Worm (Caenorhabditis elegans) whole organism, young adult: ENCODE measurements around the gene D1025.1.

Source experiments
- F10E7.11 ChIP-seq: sonication (generic microtip); optimal IDR thresholded peaks from 2 replicates; lab custom pipeline; 2017; ENCODE audit warnings: mild to moderate bottlenecking, missing genetic modification characterization, moderate library complexity, missing compliant biosample characterization
- ama-1 ChIP-seq, 3 experiments: fragments of 150-350 bp in 1 of 3; sonication (generic microtip) in 2 of 3; optimal IDR thresholded peaks; 2 replicates each; lab custom pipeline; 2014 to 2018; ENCODE audit warnings: missing biosample characterization in 2 of 3, missing genetic modification characterization in 2 of 3, missing genetic modification reagents in 2 of 3
- cebp-1 ChIP-seq, 2 experiments: fragments of 200-800 bp in 1 of 2; sonication (Bioruptor generic) in 1 of 2; sonication (generic microtip) in 1 of 2; IDR thresholded peaks in 1 of 2; optimal IDR thresholded peaks in 1 of 2; 2 replicates each; pipeline versions ENCODE4 v1.3.6 to Lab custom; 2017 to 2022; ENCODE audit warnings: missing compliant biosample characterization in 2 of 2, missing genetic modification characterization in 2 of 2, mild to moderate bottlenecking in 1 of 2, missing genetic modification reagents in 1 of 2, moderate library complexity in 1 of 2
- egl-44 ChIP-seq: fragments of 200-800 bp; sonication (Bioruptor generic); IDR thresholded peaks from 2 replicates; pipeline ENCODE4 v1.3.6; 2022; ENCODE audit warnings: missing genetic modification reagents, missing genetic modification characterization, missing compliant biosample characterization
- egrh-3 ChIP-seq: fragments of 200-800 bp; sonication (Bioruptor generic); IDR thresholded peaks from 2 replicates; pipeline ENCODE4 v1.3.6; 2022; ENCODE audit warnings: missing genetic modification reagents, missing genetic modification characterization, missing compliant biosample characterization
- hlh-26 ChIP-seq: fragments of 200-800 bp; sonication (Bioruptor generic); conservative IDR thresholded peaks from 2 replicates; pipeline ENCODE4 v1.3.6; 2022; ENCODE audit warnings: missing genetic modification reagents, missing genetic modification characterization, missing compliant biosample characterization
- lin-40 ChIP-seq: sonication (generic microtip); optimal IDR thresholded peaks from 2 replicates; lab custom pipeline; 2016; ENCODE audit warnings: missing genetic modification characterization, mild to moderate bottlenecking, missing compliant biosample characterization, missing genotype, missing genetic modification reagents
- madf-3 ChIP-seq: fragments of 200-800 bp; sonication (Bioruptor generic); IDR thresholded peaks from 2 replicates; pipeline ENCODE4 v1.3.6; 2022; ENCODE audit warnings: missing genetic modification reagents, missing genetic modification characterization, missing compliant biosample characterization
- mel-28 ChIP-seq: sonication (generic microtip); optimal IDR thresholded peaks from 2 replicates; lab custom pipeline; 2016; ENCODE audit warnings: borderline replicate concordance, mild to moderate bottlenecking, missing genetic modification characterization, missing compliant biosample characterization
- snpc-4 ChIP-seq, 5 experiments: fragments of 150-350 bp in 1 of 5; sonication (generic microtip) in 4 of 5; optimal IDR thresholded peaks; 2 replicates each; lab custom pipeline; 2014 to 2018; ENCODE audit warnings: missing genetic modification characterization in 5 of 5, missing biosample characterization in 3 of 5, antibody characterized with exemption in 2 of 5, mild to moderate bottlenecking in 2 of 5, missing compliant biosample characterization in 2 of 5, missing genotype in 2 of 5, moderate library complexity in 2 of 5, missing genetic modification reagents in 1 of 5

DNA sequence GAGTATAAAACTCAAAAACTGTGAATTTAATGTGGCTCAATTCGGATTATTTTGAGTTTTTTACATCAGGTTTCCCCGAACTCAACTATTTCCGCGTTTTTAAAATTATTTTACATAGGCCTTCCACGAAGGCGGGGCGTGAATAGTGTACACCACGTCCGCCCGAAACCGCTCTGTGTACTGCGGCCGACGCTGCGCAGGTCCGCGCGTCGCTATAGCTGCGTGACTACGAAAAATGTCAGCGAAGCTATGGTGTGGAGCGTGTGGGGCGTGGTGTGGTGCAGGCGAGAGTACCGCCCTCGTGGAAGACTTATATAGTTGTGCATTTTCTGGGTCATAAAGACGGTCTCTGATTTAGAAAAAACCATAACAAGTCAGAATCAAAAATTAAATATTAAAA is 2.7 kb upstream of the D1025.1 start:
- no peak for TF ChIP-seq snpc-4 (GFP tag; optimal IDR thresholded peaks at IDR 0.05; lab: Kevin White, UChicago)
- TF ChIP-seq snpc-4 (tag; optimal IDR thresholded peaks at IDR 0.05; lab: Kevin White, UChicago) = peak in 2 of 4 experiments; percentile 41 to 66
- TF ChIP-seq lin-40 (tag; lab: Kevin White, UChicago) = no peak
- no peak for TF ChIP-seq egl-44 (GFP tag; lab: Robert Waterston, UW)
- no peak for TF ChIP-seq hlh-26
- no peak for TF ChIP-seq madf-3 (GFP tag; lab: Robert Waterston, UW)
- no peak for TF ChIP-seq cebp-1 (GFP tag; IDR thresholded peaks at IDR 0.05; lab: Robert Waterston, UW)
- no peak for TF ChIP-seq cebp-1 (tag; optimal IDR thresholded peaks at IDR 0.05; lab: Kevin White, UChicago)
- TF ChIP-seq egrh-3 (GFP tag; lab: Robert Waterston, UW) = no peak
- no peak for TF ChIP-seq mel-28
- TF ChIP-seq ama-1 (optimal IDR thresholded peaks at IDR 0.05; lab: Kevin White, UChicago) = no peak
- TF ChIP-seq ama-1 (GFP tag; optimal IDR thresholded peaks at IDR 0.05; lab: Kevin White, UChicago) = no peak
- no peak for TF ChIP-seq F10E7.11 (tag; lab: Kevin White, UChicago)
